Fruit fly (Drosophila melanogaster) whole organism, embryonic: ENCODE measurements around the gene CG4570.

Source experiments
- Abd-B ChIP-seq: fragments of 200-800 bp; sonication (Bioruptor generic); optimal IDR thresholded peaks from 2 replicates; lab custom pipeline; 2018; ENCODE audit warnings: missing biosample characterization, mild to moderate bottlenecking, missing genetic modification characterization, moderate library complexity
- B-H2 ChIP-seq: fragments of 200-800 bp; sonication (Bioruptor generic); optimal IDR thresholded peaks from 2 replicates; lab custom pipeline; 2018; ENCODE audit warnings: missing biosample characterization, mild to moderate bottlenecking, missing genetic modification characterization
- Blimp-1 ChIP-seq: fragments of 200-800 bp; sonication (Bioruptor generic); optimal IDR thresholded peaks from 3 replicates; lab custom pipeline; 2018; ENCODE audit warnings: missing biosample characterization, missing genetic modification characterization, mild to moderate bottlenecking, moderate library complexity, missing genetic modification reagents
- C15 ChIP-seq: fragments of 200-800 bp; sonication (Bioruptor generic); IDR thresholded peaks from 3 replicates; pipeline ENCODE4 v1.3.6; 2022; ENCODE audit warnings: missing biosample characterization, missing genetic modification characterization
- CG10274 ChIP-seq: fragments of 200-800 bp; sonication (Bioruptor generic); optimal IDR thresholded peaks from 3 replicates; lab custom pipeline; 2017; ENCODE audit warnings: missing biosample characterization, mild to moderate bottlenecking, missing genetic modification characterization
- CG10654 ChIP-seq: fragments of 200-800 bp; sonication (Bioruptor generic); optimal IDR thresholded peaks from 2 replicates; lab custom pipeline; 2016; ENCODE audit warnings: missing biosample characterization, missing genetic modification characterization
- CG12659 ChIP-seq: fragments of 200-800 bp; sonication (Bioruptor generic); optimal IDR thresholded peaks from 3 replicates; lab custom pipeline; 2017; ENCODE audit warnings: mild to moderate bottlenecking, missing biosample characterization, missing genetic modification reagents, missing genetic modification characterization
- CG13894 ChIP-seq: fragments of 200-800 bp; sonication (Bioruptor generic); optimal IDR thresholded peaks from 3 replicates; lab custom pipeline; 2018; ENCODE audit warnings: missing biosample characterization, mild to moderate bottlenecking, missing genetic modification characterization, moderate library complexity
- CG14860 ChIP-seq: fragments of 200-800 bp; sonication (Bioruptor generic); IDR thresholded peaks from 3 replicates; pipeline ENCODE4 v1.3.6; 2022; ENCODE audit warnings: missing biosample characterization, missing genetic modification characterization; ENCODE audit not compliant: partially characterized antibody
- CG1603 ChIP-seq: fragments of 200-800 bp; sonication (Bioruptor generic); optimal IDR thresholded peaks from 2 replicates; lab custom pipeline; 2019; ENCODE audit warnings: missing biosample characterization, mild to moderate bottlenecking, missing genetic modification characterization, moderate library complexity
- CG16815 ChIP-seq: fragments of 200-800 bp; sonication (Bioruptor generic); optimal IDR thresholded peaks from 3 replicates; lab custom pipeline; 2017; ENCODE audit warnings: missing biosample characterization, mild to moderate bottlenecking, missing genetic modification characterization
- CG17361 ChIP-seq: fragments of 200-800 bp; sonication (Bioruptor generic); IDR thresholded peaks from 3 replicates; pipeline ENCODE4 v1.3.6; 2022; ENCODE audit warnings: missing biosample characterization, missing genetic modification characterization
- CG2678 ChIP-seq: fragments of 200-800 bp; sonication (Bioruptor generic); optimal IDR thresholded peaks from 3 replicates; lab custom pipeline; 2019; ENCODE audit warnings: missing biosample characterization, mild to moderate bottlenecking, missing genetic modification characterization, moderate library complexity
- CG3281 ChIP-seq: fragments of 200-800 bp; sonication (Bioruptor generic); optimal IDR thresholded peaks from 3 replicates; lab custom pipeline; 2017; ENCODE audit warnings: missing biosample characterization, mild to moderate bottlenecking, missing genetic modification characterization
- CG4854 ChIP-seq: fragments of 200-800 bp; sonication (Bioruptor generic); optimal IDR thresholded peaks from 2 replicates; lab custom pipeline; 2016; ENCODE audit warnings: missing biosample characterization, missing genetic modification characterization, inconsistent platforms
- CG7357 ChIP-seq: fragments of 200-800 bp; sonication (Bioruptor generic); IDR thresholded peaks from 3 replicates; pipeline ENCODE4 v1.3.6; 2022; ENCODE audit warnings: missing biosample characterization, missing genetic modification characterization
- CG9727 ChIP-seq: fragments of 200-800 bp; sonication (Bioruptor generic); optimal IDR thresholded peaks from 3 replicates; lab custom pipeline; 2017; ENCODE audit warnings: missing biosample characterization, mild to moderate bottlenecking, missing genetic modification characterization
- Dek ChIP-seq: fragments of 200-800 bp; sonication (Bioruptor generic); optimal IDR thresholded peaks from 3 replicates; lab custom pipeline; 2019; ENCODE audit warnings: missing biosample characterization, mild to moderate bottlenecking, missing genetic modification characterization, moderate library complexity
- Dip3 ChIP-seq: fragments of 200-800 bp; sonication (Bioruptor generic); optimal IDR thresholded peaks from 3 replicates; lab custom pipeline; 2016; ENCODE audit warnings: missing biosample characterization, missing genetic modification characterization
- Dp ChIP-seq: fragments of 200-800 bp; sonication (Bioruptor generic); optimal IDR thresholded peaks from 2 replicates; lab custom pipeline; 2018; ENCODE audit warnings: missing biosample characterization, mild to moderate bottlenecking, missing genetic modification characterization, moderate library complexity
- Dref ChIP-seq: fragments of 200-800 bp; sonication (Bioruptor generic); IDR thresholded peaks from 2 replicates; pipeline ENCODE4 v1.3.6; 2022; ENCODE audit warnings: missing biosample characterization, missing genetic modification characterization
- Ets65A ChIP-seq: fragments of 200-800 bp; sonication (Bioruptor generic); peaks from one replicate; lab custom pipeline; 2016; ENCODE audit warnings: missing biosample characterization, missing genetic modification characterization
- Gug ChIP-seq: fragments of 200-800 bp; sonication (Bioruptor generic); IDR thresholded peaks from 4 replicates; pipeline ENCODE4 v1.3.6; 2022; ENCODE audit warnings: missing biosample characterization, missing genetic modification characterization
- HLH4C ChIP-seq: fragments of 200-800 bp; sonication (Bioruptor generic); IDR thresholded peaks from 3 replicates; pipeline ENCODE4 v1.3.6; 2022; ENCODE audit warnings: missing biosample characterization, missing genetic modification characterization; ENCODE audit not compliant: partially characterized antibody
- Hmx ChIP-seq: fragments of 200-800 bp; sonication (Bioruptor generic); optimal IDR thresholded peaks from 2 replicates; lab custom pipeline; 2016; ENCODE audit warnings: missing biosample characterization, missing genetic modification characterization
- Hr51 ChIP-seq, 2 experiments: fragments of 200-800 bp; sonication (Bioruptor generic); optimal IDR thresholded peaks; 2 replicates in 1 of 2; 3 replicates in 1 of 2; lab custom pipeline; 2016 to 2018; ENCODE audit warnings: missing biosample characterization in 2 of 2, missing genetic modification characterization in 2 of 2, mild to moderate bottlenecking in 1 of 2, moderate library complexity in 1 of 2
- Side ChIP-seq: fragments of 200-800 bp; sonication (Bioruptor generic); optimal IDR thresholded peaks from 2 replicates; lab custom pipeline; 2016; ENCODE audit warnings: missing biosample characterization, missing genetic modification characterization
- Stat92E ChIP-seq, 3 experiments: fragments of >200 bp in 2 of 3; fragments of 200-800 bp in 1 of 3; sonication (Bioruptor generic) in 1 of 3; optimal IDR thresholded peaks; 2 replicates each; lab custom pipeline; 2017 to 2019; ENCODE audit warnings: missing biosample characterization in 3 of 3, missing genetic modification characterization in 3 of 3, mild to moderate bottlenecking in 1 of 3, moderate library complexity in 1 of 3
- Trl ChIP-seq, 3 experiments: fragments of >200 bp in 2 of 3; fragments of 200-800 bp in 1 of 3; sonication (Bioruptor generic) in 1 of 3; optimal IDR thresholded peaks; 2 replicates in 1 of 3; 3 replicates in 2 of 3; lab custom pipeline; 2016 to 2017; ENCODE audit warnings: missing biosample characterization in 1 of 3, missing genetic modification characterization in 1 of 3
- Vsx1 ChIP-seq: fragments of 200-800 bp; sonication (Bioruptor generic); optimal IDR thresholded peaks from 2 replicates; lab custom pipeline; 2017; ENCODE audit warnings: missing biosample characterization, mild to moderate bottlenecking, missing genetic modification characterization, missing genetic modification reagents
- Xbp1 ChIP-seq: fragments of 200-800 bp; sonication (Bioruptor generic); optimal IDR thresholded peaks from 3 replicates; lab custom pipeline; 2016; ENCODE audit warnings: missing biosample characterization, mild to moderate bottlenecking, missing genetic modification characterization
- ash1 ChIP-seq: fragments of 200-800 bp; sonication (Bioruptor generic); optimal IDR thresholded peaks from 2 replicates; lab custom pipeline; 2018; ENCODE audit warnings: missing biosample characterization, mild to moderate bottlenecking, missing genetic modification characterization
- crol ChIP-seq: fragments of 200-800 bp; sonication (Bioruptor generic); IDR thresholded peaks from 2 replicates; pipeline ENCODE4 v1.3.6; 2022; ENCODE audit warnings: missing biosample characterization, missing genetic modification characterization
- ftz-f1 ChIP-seq: fragments of 200-800 bp; sonication (Bioruptor generic); optimal IDR thresholded peaks from 2 replicates; lab custom pipeline; 2016; ENCODE audit warnings: missing biosample characterization, missing genetic modification characterization
- her ChIP-seq: fragments of 200-800 bp; sonication (Bioruptor generic); optimal IDR thresholded peaks from 2 replicates; lab custom pipeline; 2016; ENCODE audit warnings: missing biosample characterization, missing genetic modification characterization
- knrl ChIP-seq: fragments of 200-800 bp; sonication (Bioruptor generic); IDR thresholded peaks from 3 replicates; pipeline ENCODE4 v1.3.6; 2022; ENCODE audit warnings: missing biosample characterization, missing genetic modification characterization; ENCODE audit not compliant: partially characterized antibody
- lov ChIP-seq, 2 experiments: fragments of 200-800 bp in 1 of 2; fragments of >200 bp in 1 of 2; sonication (Bioruptor generic) in 1 of 2; IDR thresholded peaks in 1 of 2; optimal IDR thresholded peaks in 1 of 2; 2 replicates in 1 of 2; 3 replicates in 1 of 2; pipeline versions ENCODE4 v1.3.6 to Lab custom; 2017 to 2022; ENCODE audit warnings: missing biosample characterization in 1 of 2, missing genetic modification characterization in 1 of 2
- luna ChIP-seq: fragments of 200-800 bp; sonication (Bioruptor generic); optimal IDR thresholded peaks from 2 replicates; lab custom pipeline; 2016; ENCODE audit warnings: missing biosample characterization, missing genetic modification characterization
- maf-S ChIP-seq: fragments of 200-800 bp; sonication (Bioruptor generic); optimal IDR thresholded peaks from 2 replicates; lab custom pipeline; 2016; ENCODE audit warnings: missing biosample characterization, missing genetic modification characterization
- nerfin-1 ChIP-seq: fragments of 200-800 bp; sonication (Bioruptor generic); optimal IDR thresholded peaks from 3 replicates; lab custom pipeline; 2019; ENCODE audit warnings: missing biosample characterization, mild to moderate bottlenecking, missing genetic modification characterization, moderate library complexity
- pan ChIP-seq, 4 experiments: fragments of >200 bp in 3 of 4; fragments of 200-800 bp in 1 of 4; sonication (Bioruptor generic) in 1 of 4; optimal IDR thresholded peaks in 3 of 4; IDR thresholded peaks in 1 of 4; 2 replicates each; pipeline versions ENCODE4 v1.3.6 to Lab custom; 2017 to 2022; ENCODE audit warnings: missing biosample characterization in 2 of 4, missing genetic modification characterization in 2 of 4, mixed read lengths in 1 of 4
- phol ChIP-seq: fragments of 200-800 bp; sonication (Bioruptor generic); optimal IDR thresholded peaks from 3 replicates; lab custom pipeline; 2018; ENCODE audit warnings: missing biosample characterization, mild to moderate bottlenecking, missing genetic modification characterization, moderate library complexity
- ro ChIP-seq: fragments of 200-800 bp; sonication (Bioruptor generic); IDR thresholded peaks from 2 replicates; pipeline ENCODE4 v1.3.6; 2022; ENCODE audit warnings: missing biosample characterization, missing genetic modification characterization
- so ChIP-seq: fragments of 200-800 bp; sonication (Bioruptor generic); IDR thresholded peaks from 3 replicates; pipeline ENCODE4 v1.3.6; 2022; ENCODE audit warnings: missing biosample characterization, missing genetic modification characterization
- tll ChIP-seq, 2 experiments: fragments of 200-800 bp in 1 of 2; fragments of >200 bp in 1 of 2; sonication (Bioruptor generic) in 1 of 2; optimal IDR thresholded peaks; 2 replicates each; lab custom pipeline; 2017 to 2019; ENCODE audit warnings: missing biosample characterization in 2 of 2, missing genetic modification characterization in 2 of 2, mild to moderate bottlenecking in 1 of 2, moderate library complexity in 1 of 2
- trh ChIP-seq: fragments of 200-800 bp; sonication (Bioruptor generic); optimal IDR thresholded peaks from 2 replicates; lab custom pipeline; 2016; ENCODE audit warnings: missing biosample characterization, missing genetic modification characterization

The CG4570 gene

dm6 chr3R:10881824-10882559 lies 25.4 kb downstream of the CG4570 start, which contains the start of gene Tpc1 (continued):
- TF ChIP-seq phol (tag; lab: Kevin White, UChicago) (peak; percentile 59), knrl (GFP tag; lab: Robert Waterston, UW) (peak; percentile 90), Dp (GFP tag; lab: Kevin White, UChicago) (peak; percentile 89), Side (GFP tag; lab: Kevin White, UChicago) (peak; percentile 18), Stat92E (GFP tag; optimal IDR thresholded peaks at IDR 0.05; lab: Kevin White, UChicago) (peak in 1 of 3 experiments; percentile 54), luna (peak; percentile 48), CG14860 (peak; percentile 68; the same call in 2 of the 3 replicates), pan (optimal IDR thresholded peaks at IDR 0.05; lab: Kevin White, UChicago) (no peak), pan (GFP tag; optimal IDR thresholded peaks at IDR 0.05 in 1 of 2, IDR thresholded peaks at IDR 0.05 in 1 of 2) (peak in 1 of 2 experiments; percentile 26), crol (GFP tag; lab: Robert Waterston, UW) (peak; percentile 67), CG16815 (GFP tag; lab: Kevin White, UChicago) (no peak), Trl (optimal IDR thresholded peaks at IDR 0.05; lab: Kevin White, UChicago) (no peak), Trl (GFP tag; optimal IDR thresholded peaks at IDR 0.05; lab: Kevin White, UChicago) (peak; percentile 38), Dip3 (GFP tag; lab: Kevin White, UChicago) (peak; percentile 40), CG13894 (tag; lab: Kevin White, UChicago) (peak; percentile 35), C15 (GFP tag; lab: Robert Waterston, UW) (no peak), maf-S (peak; percentile 41), Dref (GFP tag; lab: Robert Waterston, UW) (peak; percentile 62), Hr51 (GFP tag; optimal IDR thresholded peaks at IDR 0.05; lab: Kevin White, UChicago) (peak; percentile 3 to 13), lov (optimal IDR thresholded peaks at IDR 0.05; lab: Kevin White, UChicago) (no peak), lov (GFP tag; IDR thresholded peaks at IDR 0.05; lab: Robert Waterston, UW) (0 out of 3 replicates have a peak, but pooled peaks have one; percentile 22), Abd-B (peak; percentile 48), her (GFP tag; lab: Kevin White, UChicago) (no peak), Vsx1 (GFP tag; lab: Kevin White, UChicago) (no peak), trh (GFP tag; lab: Kevin White, UChicago) (no peak), CG3281 (GFP tag; lab: Kevin White, UChicago) (peak; percentile 8), Xbp1 (peak; percentile 57), CG9727 (GFP tag; lab: Kevin White, UChicago) (no peak), CG10654 (GFP tag; lab: Kevin White, UChicago) (peak; percentile 7), Dek (tag; lab: Kevin White, UChicago) (peak; percentile 34), ash1 (no peak), ftz-f1 (GFP tag; lab: Kevin White, UChicago) (peak; percentile 5), ro (no peak), Hmx (peak; percentile 9), CG1603 (tag; lab: Kevin White, UChicago) (peak; percentile 16), CG10274 (GFP tag; lab: Kevin White, UChicago) (no peak), CG17361 (GFP tag; lab: Robert Waterston, UW) (peak; percentile 44; the same call in 2 of the 3 replicates), CG4854 (peak; percentile 54), Gug (no peak; the same call in 3 of the 4 replicates), so (GFP tag; lab: Robert Waterston, UW) (no peak), Blimp-1 (GFP tag; lab: Kevin White, UChicago) (peak; percentile 83), Ets65A (GFP tag; lab: Kevin White, UChicago) (peak; percentile 49), B-H2 (GFP tag; lab: Kevin White, UChicago) (peak; percentile 39), CG12659 (peak; percentile 36), CG2678 (peak; percentile 33), CG7357 (GFP tag; lab: Robert Waterston, UW) (no peak), nerfin-1 (tag; lab: Kevin White, UChicago) (no peak), HLH4C (GFP tag; lab: Robert Waterston, UW) (peak; percentile 77), tll (GFP tag; optimal IDR thresholded peaks at IDR 0.05; lab: Kevin White, UChicago) (peak in 1 of 2 experiments; percentile 1)
